Fruit fly (Drosophila melanogaster) whole organism, embryonic: ENCODE results near the gene CG32413.

Source experiments
- Antp ChIP-seq: fragments of 200-800 bp; sonication (Bioruptor generic); optimal IDR thresholded peaks from 3 replicates; lab custom pipeline; 2016; ENCODE audit warnings: missing biosample characterization, missing genetic modification characterization
- CG10321 ChIP-seq: fragments of 200-800 bp; sonication (Bioruptor generic); IDR thresholded peaks from 2 replicates; pipeline ENCODE4 v1.3.6; 2022; ENCODE audit warnings: missing biosample characterization, missing genetic modification characterization
- CG10565 ChIP-seq: fragments of 200-800 bp; sonication (Bioruptor generic); optimal IDR thresholded peaks from 3 replicates; lab custom pipeline; 2016; ENCODE audit warnings: missing biosample characterization, mild to moderate bottlenecking, missing genetic modification characterization
- CG11093 ChIP-seq: fragments of 200-800 bp; sonication (Bioruptor generic); IDR thresholded peaks from 3 replicates; pipeline ENCODE4 v1.3.6; 2022; ENCODE audit warnings: missing biosample characterization, missing genetic modification characterization
- CG11456 ChIP-seq: fragments of 200-800 bp; sonication (Bioruptor generic); IDR thresholded peaks from 3 replicates; pipeline ENCODE4 v1.3.6; 2022; ENCODE audit warnings: missing biosample characterization, missing genetic modification characterization
- CG14050 ChIP-seq: fragments of 200-800 bp; sonication (Bioruptor generic); IDR thresholded peaks from 3 replicates; pipeline ENCODE4 v1.3.6; 2022; ENCODE audit warnings: missing biosample characterization, missing genetic modification characterization
- CG15269 ChIP-seq: fragments of 200-800 bp; sonication (Bioruptor generic); optimal IDR thresholded peaks from 2 replicates; lab custom pipeline; 2018; ENCODE audit warnings: missing biosample characterization, mild to moderate bottlenecking, missing genetic modification characterization, moderate library complexity
- CG17829 ChIP-seq: fragments of 200-800 bp; optimal IDR thresholded peaks from 2 replicates; lab custom pipeline; 2019; ENCODE audit warnings: missing biosample characterization, mild to moderate bottlenecking, missing genetic modification characterization, moderate library complexity
- CG18476 ChIP-seq: fragments of 200-800 bp; sonication (Bioruptor generic); optimal IDR thresholded peaks from 2 replicates; lab custom pipeline; 2016; ENCODE audit warnings: missing biosample characterization, mild to moderate bottlenecking, missing genetic modification characterization
- CG2116 ChIP-seq: fragments of 200-800 bp; sonication (Bioruptor generic); optimal IDR thresholded peaks from 3 replicates; lab custom pipeline; 2018; ENCODE audit warnings: missing biosample characterization, mild to moderate bottlenecking, missing genetic modification characterization
- CG2120 ChIP-seq: fragments of 200-800 bp; sonication (Bioruptor generic); optimal IDR thresholded peaks from 3 replicates; lab custom pipeline; 2016; ENCODE audit warnings: missing biosample characterization, missing genetic modification characterization
- CG3407 ChIP-seq: fragments of 200-800 bp; sonication (Bioruptor generic); optimal IDR thresholded peaks from 2 replicates; lab custom pipeline; 2018; ENCODE audit warnings: missing biosample characterization, mild to moderate bottlenecking, missing genetic modification characterization
- CG34224 ChIP-seq: fragments of 200-800 bp; sonication (Bioruptor generic); IDR thresholded peaks from 3 replicates; pipeline ENCODE4 v1.3.6; 2022; ENCODE audit warnings: missing biosample characterization, missing genetic modification characterization; ENCODE audit not compliant: partially characterized antibody
- CG3838 ChIP-seq: fragments of 200-800 bp; sonication (Bioruptor generic); optimal IDR thresholded peaks from 3 replicates; lab custom pipeline; 2016; ENCODE audit warnings: missing biosample characterization, missing genetic modification characterization
- CG6689 ChIP-seq: fragments of 200-800 bp; sonication (Bioruptor generic); IDR thresholded peaks from 2 replicates; pipeline ENCODE4 v1.3.6; 2022; ENCODE audit warnings: missing biosample characterization, missing genetic modification characterization
- CrebB ChIP-seq: fragments of 200-800 bp; sonication (Bioruptor generic); optimal IDR thresholded peaks from 3 replicates; lab custom pipeline; 2018; ENCODE audit warnings: missing biosample characterization, mild to moderate bottlenecking, missing genetic modification characterization
- D ChIP-seq, 2 experiments: fragments of 200-800 bp in 1 of 2; fragments of >200 bp in 1 of 2; sonication (Bioruptor generic) in 1 of 2; optimal IDR thresholded peaks; 2 replicates in 1 of 2; 3 replicates in 1 of 2; lab custom pipeline; 2017; ENCODE audit warnings: mild to moderate bottlenecking in 1 of 2, missing biosample characterization in 1 of 2, missing genetic modification characterization in 1 of 2, missing genetic modification reagents in 1 of 2
- Dek ChIP-seq: fragments of 200-800 bp; sonication (Bioruptor generic); optimal IDR thresholded peaks from 3 replicates; lab custom pipeline; 2019; ENCODE audit warnings: missing biosample characterization, mild to moderate bottlenecking, missing genetic modification characterization, moderate library complexity
- Fer1 ChIP-seq: fragments of 200-800 bp; sonication (Bioruptor generic); optimal IDR thresholded peaks from 2 replicates; lab custom pipeline; 2017; ENCODE audit warnings: missing biosample characterization, mild to moderate bottlenecking, missing genetic modification characterization
- Hand ChIP-seq: fragments of 200-800 bp; sonication (Bioruptor generic); optimal IDR thresholded peaks from 2 replicates; lab custom pipeline; 2017; ENCODE audit warnings: mild to moderate bottlenecking, missing biosample characterization, missing genetic modification reagents, missing genetic modification characterization
- Mes4 ChIP-seq: fragments of 200-800 bp; sonication (Bioruptor generic); optimal IDR thresholded peaks from 2 replicates; lab custom pipeline; 2016; ENCODE audit warnings: missing biosample characterization, missing genetic modification characterization
- Nf-YC ChIP-seq: fragments of 200-800 bp; optimal IDR thresholded peaks from 3 replicates; lab custom pipeline; 2019; ENCODE audit warnings: missing biosample characterization, mild to moderate bottlenecking, missing genetic modification characterization, moderate library complexity
- Oaz ChIP-seq: fragments of 200-800 bp; sonication (Bioruptor generic); IDR thresholded peaks from 2 replicates; pipeline ENCODE4 v1.3.6; 2022; ENCODE audit warnings: missing biosample characterization, missing genetic modification characterization
- Scr ChIP-seq: fragments of 200-800 bp; sonication (Bioruptor generic); IDR thresholded peaks from 2 replicates; pipeline ENCODE4 v1.3.6; 2022; ENCODE audit warnings: missing biosample characterization, missing genetic modification characterization; ENCODE audit not compliant: partially characterized antibody
- ab ChIP-seq: fragments of 200-800 bp; sonication (Bioruptor generic); optimal IDR thresholded peaks from 2 replicates; lab custom pipeline; 2016; ENCODE audit warnings: missing biosample characterization, missing genetic modification characterization
- ac ChIP-seq: fragments of 200-800 bp; sonication (Bioruptor generic); optimal IDR thresholded peaks from 3 replicates; lab custom pipeline; 2017; ENCODE audit warnings: missing biosample characterization, mild to moderate bottlenecking, missing genetic modification characterization
- chinmo ChIP-seq: fragments of 200-800 bp; sonication (Bioruptor generic); IDR thresholded peaks from 4 replicates; pipeline ENCODE4 v1.3.6; 2022; ENCODE audit warnings: missing biosample characterization, missing genetic modification characterization; ENCODE audit not compliant: partially characterized antibody
- chm ChIP-seq: fragments of 200-800 bp; sonication (Bioruptor generic); IDR thresholded peaks from 2 replicates; pipeline ENCODE4 v1.3.6; 2022; ENCODE audit warnings: missing biosample characterization, missing genetic modification characterization
- dati ChIP-seq: fragments of 200-800 bp; sonication (Bioruptor generic); IDR thresholded peaks from 2 replicates; pipeline ENCODE4 v1.3.6; 2022; ENCODE audit warnings: missing biosample characterization, missing genetic modification characterization
- esg ChIP-seq: fragments of 200-800 bp; sonication (Bioruptor generic); conservative IDR thresholded peaks from 2 replicates; pipeline ENCODE4 v1.3.6; 2022; ENCODE audit warnings: missing biosample characterization, missing genetic modification characterization
- fru ChIP-seq: fragments of >200 bp; optimal IDR thresholded peaks from 2 replicates; lab custom pipeline; 2017
- klu ChIP-seq: fragments of 200-800 bp; sonication (Bioruptor generic); IDR thresholded peaks from 2 replicates; pipeline ENCODE4 v1.3.6; 2022; ENCODE audit warnings: missing biosample characterization, missing genetic modification characterization
- lbe ChIP-seq: fragments of 200-800 bp; sonication (Bioruptor generic); optimal IDR thresholded peaks from 2 replicates; lab custom pipeline; 2016; ENCODE audit warnings: missing biosample characterization, mild to moderate bottlenecking, missing genetic modification characterization
- nerfin-1 ChIP-seq: fragments of 200-800 bp; sonication (Bioruptor generic); optimal IDR thresholded peaks from 3 replicates; lab custom pipeline; 2019; ENCODE audit warnings: missing biosample characterization, mild to moderate bottlenecking, missing genetic modification characterization, moderate library complexity
- otp ChIP-seq: fragments of 200-800 bp; sonication (Bioruptor generic); IDR thresholded peaks from 3 replicates; pipeline ENCODE4, ENCODE4 v1.3.6; 2022; ENCODE audit warnings: missing biosample characterization, missing genetic modification characterization
- peb ChIP-seq: fragments of 200-800 bp; sonication (Bioruptor generic); IDR thresholded peaks from 2 replicates; pipeline ENCODE4 v1.3.6; 2022; ENCODE audit warnings: missing biosample characterization, missing genetic modification characterization
- pita ChIP-seq: fragments of 200-800 bp; sonication (Bioruptor generic); optimal IDR thresholded peaks from 2 replicates; lab custom pipeline; 2017; ENCODE audit warnings: missing biosample characterization, mild to moderate bottlenecking, missing genetic modification characterization
- pum ChIP-seq: fragments of 200-800 bp; sonication (Bioruptor generic); optimal IDR thresholded peaks from 2 replicates; lab custom pipeline; 2016; ENCODE audit warnings: missing biosample characterization, missing genetic modification characterization
- repo ChIP-seq: fragments of 200-800 bp; sonication (Bioruptor generic); optimal IDR thresholded peaks from 2 replicates; lab custom pipeline; 2016; ENCODE audit warnings: missing biosample characterization, missing genetic modification characterization
- schlank ChIP-seq: fragments of 200-800 bp; sonication (Bioruptor generic); optimal IDR thresholded peaks from 2 replicates; lab custom pipeline; 2018; ENCODE audit warnings: missing biosample characterization, mild to moderate bottlenecking, missing genetic modification characterization
- sens-2 ChIP-seq: fragments of 200-800 bp; sonication (Bioruptor generic); IDR thresholded peaks from 2 replicates; pipeline ENCODE4 v1.3.6; 2022; ENCODE audit warnings: missing biosample characterization, missing genetic modification characterization
- slou ChIP-seq: fragments of 200-800 bp; sonication (Bioruptor generic); optimal IDR thresholded peaks from 3 replicates; lab custom pipeline; 2016; ENCODE audit warnings: missing biosample characterization, missing genetic modification characterization
- slp2 ChIP-seq: fragments of 200-800 bp; sonication (Bioruptor generic); optimal IDR thresholded peaks from 2 replicates; lab custom pipeline; 2016; ENCODE audit warnings: missing biosample characterization, missing genetic modification characterization
- sug ChIP-seq: fragments of 200-800 bp; optimal IDR thresholded peaks from 2 replicates; lab custom pipeline; 2019; ENCODE audit warnings: missing biosample characterization, mild to moderate bottlenecking, missing genetic modification characterization, moderate library complexity
- tna ChIP-seq: fragments of 200-800 bp; sonication (Bioruptor generic); IDR thresholded peaks from 2 replicates; pipeline ENCODE4 v1.3.6; 2022; ENCODE audit warnings: missing biosample characterization, missing genetic modification characterization; ENCODE audit not compliant: partially characterized antibody
- tup ChIP-seq: fragments of 200-800 bp; sonication (Bioruptor generic); optimal IDR thresholded peaks from 2 replicates; lab custom pipeline; 2016; ENCODE audit warnings: missing biosample characterization, mild to moderate bottlenecking, missing genetic modification characterization, moderate library complexity
- tx ChIP-seq: fragments of 200-800 bp; sonication (Bioruptor generic); optimal IDR thresholded peaks from 2 replicates; lab custom pipeline; 2016; ENCODE audit warnings: missing biosample characterization, missing genetic modification characterization
- zf30C ChIP-seq: fragments of 200-800 bp; sonication (Bioruptor generic); optimal IDR thresholded peaks from 3 replicates; lab custom pipeline; 2018; ENCODE audit warnings: missing biosample characterization, mild to moderate bottlenecking, missing genetic modification characterization

The CG32413 gene

dm6 chr3L:5926015-5926988 is 22.4 kb upstream of the CG32413 start (continued):
- peak; percentile 32; the same call in 1 of the 2 replicates for TF ChIP-seq esg
- no peak for TF ChIP-seq chm (GFP tag; lab: Robert Waterston, UW)
- TF ChIP-seq CG10565 (GFP tag; lab: Kevin White, UChicago), result no peak
- TF ChIP-seq CG11456 (GFP tag; lab: Robert Waterston, UW), result no peak
- peak; percentile 23 for TF ChIP-seq tx (GFP tag; lab: Kevin White, UChicago)
- TF ChIP-seq tup (GFP tag; lab: Kevin White, UChicago), result no peak
- TF ChIP-seq CG17829 (tag; lab: Kevin White, UChicago), result peak; percentile 28
- TF ChIP-seq repo, result no peak
- no peak for TF ChIP-seq nerfin-1
- peak; percentile 15 for TF ChIP-seq zf30C
- TF ChIP-seq Scr, result no peak
- TF ChIP-seq CG3838 (GFP tag; lab: Kevin White, UChicago), result no peak
- peak; percentile 23 for TF ChIP-seq Mes4
- TF ChIP-seq CG3407, result peak; percentile 18
- peak; percentile 26 for TF ChIP-seq Nf-YC
- TF ChIP-seq CG15269 (tag; lab: Kevin White, UChicago), result peak; percentile 62
- no peak for TF ChIP-seq ac (GFP tag; lab: Kevin White, UChicago)
- TF ChIP-seq CrebB (tag; lab: Kevin White, UChicago), result no peak
- no peak for TF ChIP-seq slou (GFP tag; lab: Kevin White, UChicago)
- no peak for TF ChIP-seq lbe (GFP tag; lab: Kevin White, UChicago)
- no peak for TF ChIP-seq fru (lab: Kevin White, UChicago)
- TF ChIP-seq D (optimal IDR thresholded peaks at IDR 0.05; lab: Kevin White, UChicago), result no peak
- TF ChIP-seq D (GFP tag; optimal IDR thresholded peaks at IDR 0.05; lab: Kevin White, UChicago), result no peak
- TF ChIP-seq Dek (tag; lab: Kevin White, UChicago), result peak; percentile 22
- no peak for TF ChIP-seq ab (GFP tag; lab: Kevin White, UChicago)
- no peak for TF ChIP-seq pum (GFP tag; lab: Kevin White, UChicago)
- no peak; the same call in 1 of the 2 replicates for TF ChIP-seq sens-2 (GFP tag; lab: Robert Waterston, UW)
- no peak for TF ChIP-seq CG18476 (GFP tag; lab: Kevin White, UChicago)
- TF ChIP-seq CG14050 (GFP tag; lab: Robert Waterston, UW), result peak; percentile 28; the same call in 2 of the 3 replicates
- peak; percentile 65 for TF ChIP-seq CG2120
- TF ChIP-seq pita (GFP tag; lab: Kevin White, UChicago), result no peak
- TF ChIP-seq slp2 (GFP tag; lab: Kevin White, UChicago), result no peak
- no peak for TF ChIP-seq peb (GFP tag; lab: Robert Waterston, UW)
- TF ChIP-seq tna (GFP tag; lab: Robert Waterston, UW), result no peak
- TF ChIP-seq sug, result no peak
- TF ChIP-seq schlank (tag; lab: Kevin White, UChicago), result no peak
- TF ChIP-seq dati (GFP tag; lab: Robert Waterston, UW), result no peak
- TF ChIP-seq Hand, result no peak
- TF ChIP-seq CG6689, result 0 out of 2 replicates have a peak, but pooled peaks have one; percentile 10
- TF ChIP-seq Oaz, result 0 out of 2 replicates have a peak, but pooled peaks have one; percentile 23
- TF ChIP-seq Fer1 (GFP tag; lab: Kevin White, UChicago), result no peak
- peak; percentile 76; the same call in 2 of the 4 replicates for TF ChIP-seq chinmo
- TF ChIP-seq otp, result no peak; the same call in 2 of the 3 replicates
- peak; percentile 5 for TF ChIP-seq CG2116 (GFP tag; lab: Kevin White, UChicago)
- no peak for TF ChIP-seq Antp (GFP tag; lab: Kevin White, UChicago)
- TF ChIP-seq CG34224, result no peak
- no peak for TF ChIP-seq CG10321 (GFP tag; lab: Robert Waterston, UW)
- no peak for TF ChIP-seq klu (GFP tag; lab: Robert Waterston, UW)
- TF ChIP-seq CG11093, result no peak
